Worm (Caenorhabditis elegans) whole organism, dauer: ENCODE measurements around the gene mvb-12.

Experiments
- unc-62 ChIP-seq: sonication (generic microtip); optimal IDR thresholded peaks from 2 replicates; lab custom pipeline; 2017; ENCODE audit warnings: missing biosample characterization, missing genetic modification reagents, missing genetic modification characterization

mvb-12 gene

ce11 chrIV:7812709-7813108, 17.6 kb upstream of the mvb-12 start, which contains the start of gene zgpa-1:
Gene zgpa-1, minus strand, starts transcription at chrIV:7812809.
- TF ChIP-seq unc-62, result no peak

DNA sequence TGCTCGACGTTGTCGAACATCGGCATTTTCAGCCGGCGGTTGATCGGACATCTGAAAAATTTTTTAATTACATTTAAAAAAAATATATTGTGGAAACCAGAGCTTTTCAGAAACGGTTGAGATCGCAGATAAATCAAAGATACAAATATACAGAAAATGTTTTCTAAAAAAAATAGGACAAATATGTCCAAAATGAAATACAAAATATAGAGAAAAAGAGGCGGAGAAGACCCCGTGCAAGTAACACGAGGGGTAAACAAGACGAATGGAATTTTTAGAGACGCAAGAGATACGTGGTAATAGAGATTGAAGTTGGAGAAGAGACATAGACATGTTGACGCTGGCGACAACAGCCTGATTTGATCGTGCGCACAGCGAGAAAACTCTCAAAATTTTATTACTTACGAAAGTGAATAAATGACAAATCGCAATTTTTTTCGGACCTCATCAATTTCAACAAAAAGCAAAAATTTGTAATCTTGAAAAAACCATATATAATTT, 14.6 kb upstream of the mvb-12 start, which contains the start of gene cdgs-1:
TSS of gene cdgs-1 (minus strand) at position 51 of the 501 bp plus-strand sequence.
- no peak for TF ChIP-seq unc-62

ce11 chrIV:7816402-7817102, 13.8 kb upstream of the mvb-12 start:
- no peak for TF ChIP-seq unc-62

DNA sequence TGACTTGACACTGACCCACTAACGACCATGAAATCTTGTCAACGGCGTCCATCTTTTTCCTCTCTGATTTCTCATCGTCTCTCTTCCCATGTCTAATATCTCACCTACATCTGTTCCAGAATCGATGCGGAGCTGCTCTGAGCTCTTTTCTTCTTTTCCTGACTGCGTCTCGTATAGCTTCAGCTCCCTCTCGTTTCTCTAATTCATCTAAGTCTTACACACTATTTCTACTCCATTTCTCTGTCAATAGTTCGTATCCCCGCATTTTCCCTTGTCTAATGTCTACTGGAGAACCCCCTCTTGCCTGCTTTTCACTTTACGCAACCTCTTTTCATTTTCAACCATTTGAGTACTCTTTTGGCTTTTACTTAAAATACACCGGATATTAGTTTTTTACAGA, 12.5 kb upstream of the mvb-12 start, which contains the start of gene ric-3:
TSS of gene ric-3 (plus strand) at position 400 of the 400 bp plus-strand sequence.
- TF ChIP-seq unc-62, result no peak

- no peak for TF ChIP-seq unc-62
These were observed 7.8 kb upstream of the mvb-12 start, which contains the start of gene T14A8.2 for ce11 chrIV:7822524-7822923. Gene T14A8.2, minus strand, starts transcription at chrIV:7822624.

DNA sequence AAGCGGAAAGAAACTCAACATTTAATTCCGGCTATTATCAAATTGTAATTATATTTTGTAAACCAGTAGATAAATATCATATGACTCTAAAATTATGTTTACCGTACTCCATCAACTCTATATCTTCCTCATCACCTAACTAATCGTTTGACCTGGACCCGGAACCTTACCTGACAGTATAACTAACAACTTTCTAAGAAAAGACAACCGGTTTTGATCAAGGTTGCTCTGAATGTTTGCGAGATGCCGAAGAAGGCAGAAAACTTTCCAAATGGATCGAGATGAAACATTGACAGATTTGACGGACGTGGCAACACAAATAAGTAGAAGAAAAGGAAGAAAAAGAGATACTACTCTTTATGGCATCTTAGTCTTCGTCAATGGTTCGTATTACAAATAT, 5.7 kb upstream of the mvb-12 start:
- TF ChIP-seq unc-62, result no peak

- TF ChIP-seq unc-62, result no peak
These were observed 918 bp upstream of the mvb-12 start, which contains the start of gene C06A6.4 for ce11 chrIV:7829275-7829938. Gene C06A6.4, minus strand, starts transcription at chrIV:7829298.

ce11 chrIV:7834625-7835228, 4.4 kb downstream of the mvb-12 start, which contains the start of gene erp-44.2:
Gene erp-44.2, minus strand, starts transcription at chrIV:7834675.
- TF ChIP-seq unc-62, result no peak

ce11 chrIV:7836030-7836429, 5.7 kb downstream of the mvb-12 start:
- no peak for TF ChIP-seq unc-62

- TF ChIP-seq unc-62, result no peak
These were observed 6.2 kb downstream of the mvb-12 start for ce11 chrIV:7836491-7836890.

ce11 chrIV:7838426-7838825, 8.1 kb downstream of the mvb-12 start, which contains the start of gene C06A6.7:
Gene C06A6.7, minus strand, starts transcription at chrIV:7838526.
- TF ChIP-seq unc-62, result no peak

DNA sequence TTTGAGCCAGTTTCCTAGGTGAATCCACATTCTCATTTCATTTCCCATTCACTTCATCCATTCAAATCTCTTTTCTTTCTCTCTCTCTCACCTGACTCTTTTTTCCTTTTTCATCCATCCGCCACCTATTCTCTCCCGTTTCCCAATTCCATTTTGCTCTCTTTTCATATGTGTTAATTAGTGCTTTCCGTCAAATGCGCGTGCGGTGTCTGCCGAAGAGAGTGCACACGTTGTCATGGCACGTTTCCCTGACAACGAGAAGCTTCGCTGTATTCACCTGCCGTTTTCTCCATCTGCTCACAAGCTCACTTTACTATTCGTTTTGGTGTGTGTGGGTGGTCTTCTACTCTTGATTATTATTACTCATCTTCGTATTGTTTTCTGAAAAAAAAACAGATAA, 9.6 kb downstream of the mvb-12 start:
- TF ChIP-seq unc-62, result no peak

ce11 chrIV:7841218-7841617, 10.9 kb downstream of the mvb-12 start:
- TF ChIP-seq unc-62, result no peak

DNA sequence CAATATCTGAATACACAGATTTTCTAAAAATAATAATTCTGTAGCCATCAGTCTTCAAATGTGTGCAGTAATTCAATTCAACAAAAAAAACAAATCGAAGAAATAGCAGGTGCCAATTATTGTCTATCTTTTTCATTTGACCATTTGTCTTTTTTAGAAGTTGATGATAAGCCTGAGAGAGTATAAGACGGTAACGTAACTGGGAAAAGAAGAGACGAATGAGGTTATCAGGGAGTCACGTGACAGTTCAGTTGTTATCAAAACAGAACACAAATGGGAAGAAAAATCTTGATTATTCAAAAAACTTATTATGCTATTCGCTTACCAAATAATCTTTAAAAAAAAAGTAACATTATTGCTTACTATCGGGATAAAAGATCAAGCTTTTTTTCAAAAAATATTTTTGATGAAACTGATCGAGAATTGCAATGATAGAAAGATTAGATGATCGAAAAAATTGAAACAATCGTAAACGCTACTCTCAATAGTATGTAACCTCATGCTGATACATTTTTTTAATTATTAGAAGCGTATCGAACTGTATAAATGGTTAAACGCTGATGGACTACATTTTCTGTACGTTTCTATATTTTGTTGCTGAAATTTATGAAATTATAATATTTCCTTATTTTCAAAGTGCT, 14.1 kb downstream of the mvb-12 start:
- no peak for TF ChIP-seq unc-62

DNA sequence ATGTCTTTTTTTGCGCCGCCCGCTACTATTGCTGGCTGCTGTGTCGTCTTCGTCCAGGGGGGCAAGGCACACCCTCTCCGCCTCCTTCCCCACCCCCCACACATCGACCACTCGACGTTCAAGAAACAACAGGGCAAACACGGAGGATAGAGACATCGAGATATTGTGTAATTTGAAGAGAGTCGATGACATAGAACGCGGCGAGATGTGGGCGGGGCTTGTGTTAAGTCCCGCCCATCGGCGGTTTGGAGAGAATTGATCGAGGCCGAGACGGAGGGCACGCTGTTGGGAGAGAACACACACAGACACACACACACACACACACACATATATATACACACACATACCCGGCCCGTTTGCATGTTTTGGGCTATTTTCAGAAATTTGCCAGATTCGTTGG, 15.3 kb downstream of the mvb-12 start:
- no peak for TF ChIP-seq unc-62

DNA sequence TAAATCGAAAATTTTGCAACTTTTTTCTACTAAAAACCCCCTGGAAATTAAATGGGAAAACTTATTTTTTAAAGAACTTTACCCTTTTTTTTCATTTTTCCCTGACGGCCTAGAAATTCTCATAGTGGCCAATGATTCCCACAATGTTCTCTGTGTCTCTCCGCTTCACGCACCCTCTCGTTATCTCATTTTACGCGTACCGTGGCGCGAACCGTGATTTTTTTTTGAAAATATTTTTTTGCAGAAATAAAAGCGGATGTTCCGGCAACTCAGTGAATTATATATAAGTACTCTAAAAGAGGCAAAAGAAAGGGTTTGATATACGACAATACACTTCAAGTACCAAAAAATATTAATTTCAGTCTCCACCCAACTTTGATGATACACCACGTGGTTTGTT, 16.1 kb downstream of the mvb-12 start, which contains the start of gene C06A6.2:
TSS of gene C06A6.2 (plus strand) at position 237 of the 400 bp plus-strand sequence.
- TF ChIP-seq unc-62, result no peak

DNA sequence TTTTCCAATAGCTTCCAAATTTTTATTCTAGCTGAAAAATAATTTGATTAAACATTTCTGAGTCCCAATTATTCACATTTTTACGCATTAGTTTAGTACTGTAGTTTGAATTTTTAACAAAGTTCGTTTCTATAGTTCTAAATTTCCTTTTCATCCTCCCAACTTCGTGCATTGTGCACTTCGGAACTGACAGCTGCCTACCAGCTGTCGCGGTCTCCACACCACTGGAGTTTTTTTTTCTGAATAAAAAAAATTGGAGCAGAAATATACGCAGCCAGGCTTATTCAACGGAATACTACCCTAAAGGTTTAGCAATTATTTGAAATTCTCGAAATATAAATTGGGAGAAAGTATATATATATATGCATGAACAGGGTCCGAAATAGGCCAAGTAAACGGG, 18.9 kb downstream of the mvb-12 start:
- no peak for TF ChIP-seq unc-62
